Fruit fly (Drosophila melanogaster): ENCODE results near the gene CG14689.

Gene CG14689

DNA sequence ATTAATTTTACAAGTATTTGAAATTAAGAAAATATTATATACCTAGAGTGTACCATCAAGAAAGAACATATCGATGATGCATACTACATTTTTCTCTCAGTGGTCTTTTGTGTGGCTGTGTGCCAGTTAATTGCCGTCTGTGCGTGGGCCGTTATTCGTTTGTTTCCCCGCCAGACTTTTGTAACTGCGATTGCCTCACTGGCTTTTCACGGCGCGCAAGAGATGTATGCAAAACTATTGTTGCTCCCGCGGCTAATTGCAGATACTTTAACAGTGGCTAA lies 29.4 kb downstream of the CG14689 start (continued):
- TF ChIP-seq CG31224 (GFP tag; IDR thresholded peaks at IDR 0.05) (0 out of 2 replicates have a peak, but pooled peaks have one; percentile 19), Max (GFP tag; optimal IDR thresholded peaks at IDR 0.05) (no peak), Deaf1 (tag; optimal IDR thresholded peaks at IDR 0.05) (no peak), h (optimal IDR thresholded peaks at IDR 0.05) (no peak), CG13123 (GFP tag; optimal IDR thresholded peaks at IDR 0.05) (no peak), CG15479 (GFP tag; optimal IDR thresholded peaks at IDR 0.05) (no peak), CG7786 (GFP tag; optimal IDR thresholded peaks at IDR 0.05) (no peak), CG33213 (GFP tag; optimal IDR thresholded peaks at IDR 0.05) (no peak), B-H2 (GFP tag; optimal IDR thresholded peaks at IDR 0.05) (no peak), rib (GFP tag; IDR thresholded peaks at IDR 0.05) (peak; percentile 62; the same call in 1 of the 2 replicates), CG15011 (GFP tag; optimal IDR thresholded peaks at IDR 0.05) (no peak), CG12659 (GFP tag; optimal IDR thresholded peaks at IDR 0.05) (no peak), HLH54F (GFP tag; optimal IDR thresholded peaks at IDR 0.05) (no peak), Spps (tag; optimal IDR thresholded peaks at IDR 0.05) (peak; percentile 49), Awh (GFP tag; IDR thresholded peaks at IDR 0.05) (peak; percentile 93), ems (GFP tag; optimal IDR thresholded peaks at IDR 0.05) (no peak), CG4424 (GFP tag; optimal IDR thresholded peaks at IDR 0.05) (peak; percentile 25), Optix (GFP tag; IDR thresholded peaks at IDR 0.05) (peak; percentile 65; the same call in 1 of the 3 replicates), nerfin-2 (GFP tag; IDR thresholded peaks at IDR 0.05; ENCODE audit: partially characterized antibody) (no peak), CG6272 (GFP tag; IDR thresholded peaks at IDR 0.05) (peak; percentile 32; the same call in 1 of the 2 replicates), stc (GFP tag; IDR thresholded peaks at IDR 0.05) (peak; percentile 76), fd3F (GFP tag; optimal IDR thresholded peaks at IDR 0.05) (no peak), CG42726 (GFP tag; IDR thresholded peaks at IDR 0.05; ENCODE audit: partially characterized antibody) (no peak), CG34422 (GFP tag; IDR thresholded peaks at IDR 0.05) (peak; percentile 37; the same call in 1 of the 3 replicates), Mes4 (GFP tag; optimal IDR thresholded peaks at IDR 0.05) (no peak), CG3163 (GFP tag; optimal IDR thresholded peaks at IDR 0.05) (no peak), BtbVII (GFP tag; optimal IDR thresholded peaks at IDR 0.05) (no peak), ham (GFP tag; IDR thresholded peaks at IDR 0.05) (no peak), unpg (GFP tag; optimal IDR thresholded peaks at IDR 0.05) (peak; percentile 75), eyg (GFP tag; optimal IDR thresholded peaks at IDR 0.05) (no peak), D (optimal IDR thresholded peaks at IDR 0.05) (no peak), D (GFP tag; optimal IDR thresholded peaks at IDR 0.05) (no peak), corto (GFP tag; optimal IDR thresholded peaks at IDR 0.05) (no peak), CG10431 (GFP tag; optimal IDR thresholded peaks at IDR 0.05) (no peak), ro (GFP tag; IDR thresholded peaks at IDR 0.05) (no peak), kni (GFP tag; optimal IDR thresholded peaks at IDR 0.05) (no peak), wdn (GFP tag; IDR thresholded peaks at IDR 0.05) (peak; percentile 11; the same call in 1 of the 2 replicates), tup (GFP tag; optimal IDR thresholded peaks at IDR 0.05) (no peak), Myb (GFP tag; optimal IDR thresholded peaks at IDR 0.05) (no peak), onecut (GFP tag; IDR thresholded peaks at IDR 0.05) (peak; percentile 2; the same call in 1 of the 2 replicates), CG13775 (GFP tag; optimal IDR thresholded peaks at IDR 0.05) (no peak), vfl (GFP tag; optimal IDR thresholded peaks at IDR 0.05) (no peak), sc (optimal IDR thresholded peaks at IDR 0.05) (no peak), sc (GFP tag; optimal IDR thresholded peaks at IDR 0.05) (no peak), B-H1 (GFP tag; IDR thresholded peaks at IDR 0.05) (peak; percentile 59; the same call in 2 of the 3 replicates), GATAe (GFP tag; conservative IDR thresholded peaks at IDR 0.05) (no peak), ara (GFP tag; IDR thresholded peaks at IDR 0.05) (no peak), CG18011 (GFP tag; optimal IDR thresholded peaks at IDR 0.05) (no peak), CG4707 (GFP tag; optimal IDR thresholded peaks at IDR 0.05) (no peak), Ravus (GFP tag; IDR thresholded peaks at IDR 0.05) (0 out of 2 replicates have a peak, but pooled peaks have one; percentile 5), maf-S (GFP tag; optimal IDR thresholded peaks at IDR 0.05) (no peak), CG6854 (GFP tag; optimal IDR thresholded peaks at IDR 0.05) (no peak), CG9215 (GFP tag; IDR thresholded peaks at IDR 0.05) (peak; percentile 4; the same call in 1 of the 2 replicates), fru (optimal IDR thresholded peaks at IDR 0.05) (no peak)

All from whole organism, embryonic.